Fruit fly (Drosophila melanogaster) whole organism, prepupa: ENCODE measurements around the gene CG12061.

ENCODE experiments used
- CG16779 ChIP-seq: fragments of 200-800 bp; sonication (Bioruptor generic); optimal IDR thresholded peaks from 3 replicates; lab custom pipeline; 2017; ENCODE audit warnings: missing biosample characterization, mild to moderate bottlenecking, missing genetic modification characterization
- svp ChIP-seq: fragments of 200-800 bp; sonication (Bioruptor generic); peaks from one replicate; lab custom pipeline; 2016; ENCODE audit warnings: missing biosample characterization, missing genetic modification characterization

CG12061 gene

dm6 chrX:23097250-23097649 lies 61.4 kb downstream of the CG12061 start:
- TF ChIP-seq svp (GFP tag; lab: Kevin White, UChicago) (peak; percentile 34), CG16779 (no peak)
